Fruit fly (Drosophila melanogaster) whole organism, embryonic: ENCODE measurements around the gene M6.

ENCODE experiments used
- ATbp ChIP-seq: fragments of 200-800 bp; sonication (Bioruptor generic); optimal IDR thresholded peaks from 2 replicates; lab custom pipeline; 2017; ENCODE audit warnings: missing biosample characterization, mild to moderate bottlenecking, missing genetic modification characterization, missing genetic modification reagents
- CG10147 ChIP-seq: fragments of 200-800 bp; sonication (Bioruptor generic); optimal IDR thresholded peaks from 2 replicates; lab custom pipeline; 2019; ENCODE audit warnings: missing biosample characterization, mild to moderate bottlenecking, missing genetic modification characterization, moderate library complexity
- CG11456 ChIP-seq: fragments of 200-800 bp; sonication (Bioruptor generic); IDR thresholded peaks from 3 replicates; pipeline ENCODE4 v1.3.6; 2022; ENCODE audit warnings: missing biosample characterization, missing genetic modification characterization
- CG12155 ChIP-seq: fragments of 200-800 bp; sonication (Bioruptor generic); optimal IDR thresholded peaks from 3 replicates; lab custom pipeline; 2016; ENCODE audit warnings: missing biosample characterization, missing genetic modification characterization
- CG13296 ChIP-seq: fragments of 200-800 bp; sonication (Bioruptor generic); optimal IDR thresholded peaks from 3 replicates; lab custom pipeline; 2018; ENCODE audit warnings: missing biosample characterization, mild to moderate bottlenecking, missing genetic modification characterization
- CG13775 ChIP-seq: fragments of 200-800 bp; sonication (Bioruptor generic); optimal IDR thresholded peaks from 3 replicates; lab custom pipeline; 2017; ENCODE audit warnings: missing biosample characterization, mild to moderate bottlenecking, missing genetic modification characterization
- CG15514 ChIP-seq: fragments of 200-800 bp; sonication (Bioruptor generic); optimal IDR thresholded peaks from 3 replicates; lab custom pipeline; 2017; ENCODE audit warnings: missing biosample characterization, missing genetic modification characterization, mild to moderate bottlenecking, moderate library complexity, missing genetic modification reagents
- CG16813 ChIP-seq: fragments of 200-800 bp; sonication (Bioruptor generic); IDR thresholded peaks from 3 replicates; pipeline ENCODE4 v1.3.6; 2022; ENCODE audit warnings: missing biosample characterization, missing genetic modification characterization; ENCODE audit not compliant: partially characterized antibody
- CG18011 ChIP-seq: fragments of 200-800 bp; sonication (Bioruptor generic); optimal IDR thresholded peaks from 2 replicates; lab custom pipeline; 2017; ENCODE audit warnings: missing biosample characterization, missing genetic modification characterization, mild to moderate bottlenecking, moderate library complexity, missing genotype
- CG31224 ChIP-seq: fragments of 200-800 bp; sonication (Bioruptor generic); IDR thresholded peaks from 2 replicates; pipeline ENCODE4 v1.3.6; 2022; ENCODE audit warnings: missing biosample characterization, missing genetic modification characterization
- CG4404 ChIP-seq: fragments of 200-800 bp; sonication (Bioruptor generic); IDR thresholded peaks from 2 replicates; pipeline ENCODE4 v1.3.6; 2022; ENCODE audit warnings: missing biosample characterization, missing genetic modification characterization
- CG4424 ChIP-seq: fragments of 200-800 bp; sonication (Bioruptor generic); optimal IDR thresholded peaks from 3 replicates; lab custom pipeline; 2016; ENCODE audit warnings: missing biosample characterization, missing genetic modification characterization
- CG6175 ChIP-seq: fragments of 200-800 bp; sonication (Bioruptor generic); IDR thresholded peaks from 3 replicates; pipeline ENCODE4 v1.3.6; 2022; ENCODE audit warnings: missing biosample characterization, missing genetic modification characterization
- CG6654 ChIP-seq: fragments of 200-800 bp; sonication (Bioruptor generic); optimal IDR thresholded peaks from 2 replicates; lab custom pipeline; 2017; ENCODE audit warnings: missing biosample characterization, mild to moderate bottlenecking, missing genetic modification characterization
- CG6791 ChIP-seq: fragments of 200-800 bp; sonication (Bioruptor generic); IDR thresholded peaks from 3 replicates; pipeline ENCODE4 v1.3.6; 2022; ENCODE audit warnings: missing biosample characterization, missing genetic modification characterization; ENCODE audit not compliant: partially characterized antibody
- CG7271 ChIP-seq: fragments of 200-800 bp; sonication (Bioruptor generic); optimal IDR thresholded peaks from 2 replicates; lab custom pipeline; 2018; ENCODE audit warnings: missing biosample characterization, mild to moderate bottlenecking, missing genetic modification characterization, moderate library complexity
- CG7357 ChIP-seq: fragments of 200-800 bp; sonication (Bioruptor generic); IDR thresholded peaks from 3 replicates; pipeline ENCODE4 v1.3.6; 2022; ENCODE audit warnings: missing biosample characterization, missing genetic modification characterization
- CG7372 ChIP-seq: fragments of 200-800 bp; sonication (Bioruptor generic); IDR thresholded peaks from 2 replicates; pipeline ENCODE4 v1.3.6; 2022; ENCODE audit warnings: missing biosample characterization, missing genetic modification characterization
- CG8765 ChIP-seq: fragments of 200-800 bp; sonication (Bioruptor generic); IDR thresholded peaks from 2 replicates; pipeline ENCODE4 v1.3.6; 2022; ENCODE audit warnings: missing biosample characterization, missing genetic modification characterization
- Doc2 ChIP-seq: fragments of 200-800 bp; sonication (Bioruptor generic); IDR thresholded peaks from 2 replicates; pipeline ENCODE4 v1.3.6; 2022; ENCODE audit warnings: missing biosample characterization, missing genetic modification characterization
- Dref ChIP-seq: fragments of 200-800 bp; sonication (Bioruptor generic); IDR thresholded peaks from 2 replicates; pipeline ENCODE4 v1.3.6; 2022; ENCODE audit warnings: missing biosample characterization, missing genetic modification characterization
- E2f1 ChIP-seq: fragments of 200-800 bp; sonication (Bioruptor generic); IDR thresholded peaks from 2 replicates; pipeline ENCODE4 v1.3.6; 2022; ENCODE audit warnings: missing biosample characterization, missing genetic modification characterization
- H15 ChIP-seq: fragments of 200-800 bp; sonication (Bioruptor generic); IDR thresholded peaks from 3 replicates; pipeline ENCODE4 v1.3.6; 2022; ENCODE audit warnings: missing biosample characterization, missing genetic modification characterization
- Hmr ChIP-seq: fragments of 200-800 bp; sonication (Bioruptor generic); optimal IDR thresholded peaks from 3 replicates; lab custom pipeline; 2017; ENCODE audit warnings: mild to moderate bottlenecking, missing biosample characterization, missing genetic modification reagents, missing genetic modification characterization
- Nf-YA ChIP-seq: fragments of 200-800 bp; sonication (Bioruptor generic); IDR thresholded peaks from 2 replicates; pipeline ENCODE4 v1.3.6; 2022; ENCODE audit warnings: missing biosample characterization, missing genetic modification characterization
- Nf-YC ChIP-seq: fragments of 200-800 bp; optimal IDR thresholded peaks from 3 replicates; lab custom pipeline; 2019; ENCODE audit warnings: missing biosample characterization, mild to moderate bottlenecking, missing genetic modification characterization, moderate library complexity
- Rfx ChIP-seq: fragments of 200-800 bp; sonication (Bioruptor generic); IDR thresholded peaks from 2 replicates; pipeline ENCODE4 v1.3.6; 2022; ENCODE audit warnings: missing biosample characterization, missing genetic modification characterization
- Six4 ChIP-seq: fragments of 200-800 bp; sonication (Bioruptor generic); optimal IDR thresholded peaks from 2 replicates; lab custom pipeline; 2016; ENCODE audit warnings: missing biosample characterization, missing genetic modification characterization
- Ssrp ChIP-seq: fragments of 200-800 bp; sonication (Bioruptor generic); optimal IDR thresholded peaks from 2 replicates; lab custom pipeline; 2018; ENCODE audit warnings: missing biosample characterization, mild to moderate bottlenecking, missing genetic modification characterization, moderate library complexity
- ap ChIP-seq: fragments of 200-800 bp; sonication (Bioruptor generic); IDR thresholded peaks from 2 replicates; pipeline ENCODE4 v1.3.6; 2022; ENCODE audit warnings: missing biosample characterization, missing genetic modification characterization
- br ChIP-seq: fragments of >200 bp; optimal IDR thresholded peaks from 2 replicates; lab custom pipeline; 2017
- caup ChIP-seq: fragments of 200-800 bp; sonication (Bioruptor generic); optimal IDR thresholded peaks from 3 replicates; lab custom pipeline; 2017; ENCODE audit warnings: missing biosample characterization, mild to moderate bottlenecking, missing genetic modification characterization, moderate library complexity; ENCODE audit not compliant: severe bottlenecking
- dmrt99B ChIP-seq: fragments of 200-800 bp; sonication (Bioruptor generic); optimal IDR thresholded peaks from 2 replicates; lab custom pipeline; 2018; ENCODE audit warnings: missing biosample characterization, mild to moderate bottlenecking, missing genetic modification characterization, moderate library complexity
- fru ChIP-seq: fragments of >200 bp; optimal IDR thresholded peaks from 2 replicates; lab custom pipeline; 2017
- gsb-n ChIP-seq: fragments of 200-800 bp; sonication (Bioruptor generic); optimal IDR thresholded peaks from 3 replicates; lab custom pipeline; 2018; ENCODE audit warnings: missing biosample characterization, mild to moderate bottlenecking, missing genetic modification characterization
- gt ChIP-seq: fragments of 200-800 bp; sonication (Bioruptor generic); IDR thresholded peaks from 2 replicates; pipeline ENCODE4 v1.3.6; 2022; ENCODE audit warnings: missing biosample characterization, missing genetic modification characterization
- ham ChIP-seq: fragments of 200-800 bp; sonication (Bioruptor generic); IDR thresholded peaks from 2 replicates; pipeline ENCODE4 v1.3.6; 2022; ENCODE audit warnings: missing biosample characterization, missing genetic modification characterization
- jigr1 ChIP-seq: fragments of 200-800 bp; sonication (Bioruptor generic); IDR thresholded peaks from 3 replicates; pipeline ENCODE4 v1.3.6; 2022; ENCODE audit warnings: missing biosample characterization, missing genetic modification characterization
- kni ChIP-seq: fragments of 200-800 bp; sonication (Bioruptor generic); optimal IDR thresholded peaks from 3 replicates; lab custom pipeline; 2017; ENCODE audit warnings: mild to moderate bottlenecking, missing biosample characterization, missing genetic modification reagents, missing genetic modification characterization
- odd ChIP-seq: fragments of 200-800 bp; sonication (Bioruptor generic); optimal IDR thresholded peaks from 2 replicates; lab custom pipeline; 2017; ENCODE audit warnings: missing biosample characterization, mild to moderate bottlenecking, missing genetic modification characterization
- psq ChIP-seq: fragments of 200-800 bp; sonication (Bioruptor generic); optimal IDR thresholded peaks from 2 replicates; lab custom pipeline; 2017; ENCODE audit warnings: missing biosample characterization, missing genetic modification characterization
- repo ChIP-seq: fragments of 200-800 bp; sonication (Bioruptor generic); optimal IDR thresholded peaks from 2 replicates; lab custom pipeline; 2016; ENCODE audit warnings: missing biosample characterization, missing genetic modification characterization
- sens ChIP-seq: fragments of 200-800 bp; sonication (Bioruptor generic); peaks from one replicate; lab custom pipeline; 2016; ENCODE audit warnings: missing biosample characterization, missing genetic modification characterization
- shn ChIP-seq: fragments of 200-800 bp; sonication (Bioruptor generic); optimal IDR thresholded peaks from 3 replicates; lab custom pipeline; 2016; ENCODE audit warnings: missing biosample characterization, missing genetic modification characterization
- slbo ChIP-seq: fragments of 200-800 bp; sonication (Bioruptor generic); IDR thresholded peaks from 2 replicates; pipeline ENCODE4 v1.3.6; 2022; ENCODE audit warnings: missing biosample characterization, missing genetic modification characterization
- sob ChIP-seq: fragments of 200-800 bp; sonication (Bioruptor generic); IDR thresholded peaks from 2 replicates; pipeline ENCODE4 v1.3.6; 2022; ENCODE audit warnings: missing biosample characterization, missing genetic modification characterization
- sug ChIP-seq: fragments of 200-800 bp; optimal IDR thresholded peaks from 2 replicates; lab custom pipeline; 2019; ENCODE audit warnings: missing biosample characterization, mild to moderate bottlenecking, missing genetic modification characterization, moderate library complexity
- tio ChIP-seq: fragments of 200-800 bp; sonication (Bioruptor generic); optimal IDR thresholded peaks from 2 replicates; lab custom pipeline; 2017; ENCODE audit warnings: missing biosample characterization, missing genetic modification characterization, inconsistent platforms
- zfh1 ChIP-seq: fragments of 200-800 bp; sonication (Bioruptor generic); IDR thresholded peaks from 3 replicates; pipeline ENCODE4 v1.3.6; 2022; ENCODE audit warnings: missing biosample characterization, missing genetic modification characterization

M6 gene

dm6 chr3L:21539245-21540196, 31.9 kb downstream of the M6 start, which contains the start of the genes COX8 and VhaM9.7-b (continued):
- TF ChIP-seq dmrt99B (tag; lab: Kevin White, UChicago), result no peak
- no peak for TF ChIP-seq CG6654 (GFP tag; lab: Kevin White, UChicago)
- no peak for TF ChIP-seq gsb-n (tag; lab: Kevin White, UChicago)
- peak; percentile 18 for TF ChIP-seq psq (GFP tag; lab: Kevin White, UChicago)
- peak; percentile 52 for TF ChIP-seq shn (GFP tag; lab: Kevin White, UChicago)
- peak; percentile 63 for TF ChIP-seq sens
- no peak for TF ChIP-seq CG15514
- no peak; the same call in none of the 2 replicates for TF ChIP-seq CG7372 (GFP tag; lab: Robert Waterston, UW)
- no peak for TF ChIP-seq CG4404
- TF ChIP-seq repo (GFP tag; lab: Kevin White, UChicago), result peak; percentile 1
- TF ChIP-seq Doc2, result no peak
- peak; percentile 34; the same call in 1 of the 3 replicates for TF ChIP-seq jigr1
- no peak for TF ChIP-seq CG8765 (GFP tag; lab: Robert Waterston, UW)
- TF ChIP-seq CG7271 (tag; lab: Kevin White, UChicago), result no peak
- peak; percentile 76 for TF ChIP-seq CG18011
- peak; percentile 69 for TF ChIP-seq CG6791 (GFP tag; lab: Robert Waterston, UW)
- no peak for TF ChIP-seq Hmr
- peak; percentile 27 for TF ChIP-seq tio
- peak; percentile 63 for TF ChIP-seq Nf-YC (tag; lab: Kevin White, UChicago)
- no peak for TF ChIP-seq CG10147
- peak; percentile 41 for TF ChIP-seq E2f1 (GFP tag; lab: Robert Waterston, UW)
- TF ChIP-seq CG12155 (GFP tag; lab: Kevin White, UChicago), result peak; percentile 65
- TF ChIP-seq ham (GFP tag; lab: Robert Waterston, UW), result no peak
- no peak for TF ChIP-seq kni (GFP tag; lab: Kevin White, UChicago)
- TF ChIP-seq CG16813, result peak; percentile 80
- peak; percentile 23 for TF ChIP-seq CG13296 (GFP tag; lab: Kevin White, UChicago)
- TF ChIP-seq zfh1 (GFP tag; lab: Robert Waterston, UW), result peak; percentile 80
- peak; percentile 8; the same call in 1 of the 2 replicates for TF ChIP-seq CG31224 (GFP tag; lab: Robert Waterston, UW)
- no peak for TF ChIP-seq ATbp
- peak; percentile 74 for TF ChIP-seq Rfx (GFP tag; lab: Robert Waterston, UW)
- TF ChIP-seq CG11456 (GFP tag; lab: Robert Waterston, UW), result no peak; the same call in 2 of the 3 replicates
- TF ChIP-seq H15 (GFP tag; lab: Robert Waterston, UW), result no peak
- peak; percentile 80 for TF ChIP-seq slbo (GFP tag; lab: Robert Waterston, UW)
- no peak for TF ChIP-seq CG7357 (GFP tag; lab: Robert Waterston, UW)
- TF ChIP-seq fru (lab: Kevin White, UChicago), result no peak
- TF ChIP-seq CG13775 (GFP tag; lab: Kevin White, UChicago), result peak; percentile 76
- TF ChIP-seq sug (tag; lab: Kevin White, UChicago), result peak; percentile 78
- TF ChIP-seq ap, result no peak
- TF ChIP-seq sob, result peak; percentile 67
- TF ChIP-seq Nf-YA (GFP tag; lab: Robert Waterston, UW), result no peak
- no peak for TF ChIP-seq CG6175 (GFP tag; lab: Robert Waterston, UW)
- TF ChIP-seq odd (GFP tag; lab: Kevin White, UChicago), result no peak
- TF ChIP-seq gt, result no peak
- peak; percentile 71 for TF ChIP-seq Ssrp
- no peak; the same call in none of the 2 replicates for TF ChIP-seq Dref (GFP tag; lab: Robert Waterston, UW)
- no peak for TF ChIP-seq br (lab: Kevin White, UChicago)
- TF ChIP-seq Six4 (GFP tag; lab: Kevin White, UChicago), result peak; percentile 54
- no peak for TF ChIP-seq caup
- peak; percentile 69 for TF ChIP-seq CG4424
